Fruit fly (Drosophila melanogaster): ENCODE results near the gene AdamTS-A.

AdamTS-A gene

dm6 chr3R:15437458-15438414, 38.3 kb downstream of the AdamTS-A start:
- TF ChIP-seq Pif1A (GFP tag; optimal IDR thresholded peaks at IDR 0.05) = no peak
- TF ChIP-seq Ets98B (GFP tag; IDR thresholded peaks at IDR 0.05) = no peak
- no peak for TF ChIP-seq CG13204 (GFP tag; optimal IDR thresholded peaks at IDR 0.05)
- peak; percentile 23 for TF ChIP-seq Snoo (tag; optimal IDR thresholded peaks at IDR 0.05)
- no peak for TF ChIP-seq CG32121 (GFP tag; IDR thresholded peaks at IDR 0.05)
- no peak for TF ChIP-seq CG8159 (tag; optimal IDR thresholded peaks at IDR 0.05)
- TF ChIP-seq CG14655 (GFP tag; optimal IDR thresholded peaks at IDR 0.05) = peak; percentile 20
- TF ChIP-seq CG34367 (tag; optimal IDR thresholded peaks at IDR 0.05) = no peak
- TF ChIP-seq D1 (tag; optimal IDR thresholded peaks at IDR 0.05) = peak; percentile 87
- no peak for TF ChIP-seq rn (GFP tag; IDR thresholded peaks at IDR 0.05)
- no peak for TF ChIP-seq CG17806 (tag; optimal IDR thresholded peaks at IDR 0.05)
- TF ChIP-seq Pif1B (GFP tag; optimal IDR thresholded peaks at IDR 0.05) = no peak
- TF ChIP-seq fd96Ca (GFP tag; IDR thresholded peaks at IDR 0.05) = no peak
- peak; percentile 29; the same call in 1 of the 3 replicates for TF ChIP-seq CG4496 (GFP tag; IDR thresholded peaks at IDR 0.05)

- TF ChIP-seq CG17806 (tag; optimal IDR thresholded peaks at IDR 0.05) = no peak
- TF ChIP-seq CG34367 (tag; optimal IDR thresholded peaks at IDR 0.05) = no peak
- TF ChIP-seq gl (tag; optimal IDR thresholded peaks at IDR 0.05) = no peak
- no peak for TF ChIP-seq CG10348 (GFP tag; IDR thresholded peaks at IDR 0.05)
- TF ChIP-seq D1 (tag; optimal IDR thresholded peaks at IDR 0.05) = no peak
- no peak for TF ChIP-seq rn (GFP tag; IDR thresholded peaks at IDR 0.05)
- no peak for TF ChIP-seq Snoo (tag; optimal IDR thresholded peaks at IDR 0.05)
- TF ChIP-seq Pif1A (GFP tag; optimal IDR thresholded peaks at IDR 0.05) = no peak
- TF ChIP-seq CG4496 (GFP tag; IDR thresholded peaks at IDR 0.05) = no peak
- no peak for TF ChIP-seq CG32121 (GFP tag; IDR thresholded peaks at IDR 0.05)
- TF ChIP-seq CG8159 (tag; optimal IDR thresholded peaks at IDR 0.05) = no peak
- no peak for TF ChIP-seq Pif1B (GFP tag; optimal IDR thresholded peaks at IDR 0.05)
- no peak for TF ChIP-seq CG9948 (tag; optimal IDR thresholded peaks at IDR 0.05)
Measured at dm6 chr3R:15436799-15437198, 39.2 kb downstream of the AdamTS-A start.

- TF ChIP-seq CG4496 (GFP tag; IDR thresholded peaks at IDR 0.05) (0 out of 3 replicates have a peak, but pooled peaks have one; percentile 30), CG8159 (tag; optimal IDR thresholded peaks at IDR 0.05) (no peak), EcR (GFP tag; optimal IDR thresholded peaks at IDR 0.05) (no peak)
Measured at dm6 chr3R:15434676-15435075, 41.3 kb downstream of the AdamTS-A start, which contains the start of gene CG6118. CG6118 (minus strand) TSS chr3R:15434738.

- TF ChIP-seq CG8159 (tag; optimal IDR thresholded peaks at IDR 0.05) = no peak
- no peak for TF ChIP-seq CG17806 (tag; optimal IDR thresholded peaks at IDR 0.05)
Measured at dm6 chr3R:15433340-15433945, 42.5 kb downstream of the AdamTS-A start.

- no peak for TF ChIP-seq CG10348 (GFP tag; IDR thresholded peaks at IDR 0.05)
- no peak for TF ChIP-seq CG34367 (tag; optimal IDR thresholded peaks at IDR 0.05)
- TF ChIP-seq Ets98B (GFP tag; IDR thresholded peaks at IDR 0.05) = no peak
- no peak for TF ChIP-seq rn (GFP tag; IDR thresholded peaks at IDR 0.05)
- no peak for TF ChIP-seq CG17806 (tag; optimal IDR thresholded peaks at IDR 0.05)
- TF ChIP-seq Pif1A (GFP tag; optimal IDR thresholded peaks at IDR 0.05) = no peak
- no peak for TF ChIP-seq CG15710 (tag; optimal IDR thresholded peaks at IDR 0.05)
- no peak for TF ChIP-seq CG8159 (tag; optimal IDR thresholded peaks at IDR 0.05)
- TF ChIP-seq CG32121 (GFP tag; IDR thresholded peaks at IDR 0.05) = no peak
- TF ChIP-seq gl (tag; optimal IDR thresholded peaks at IDR 0.05) = no peak
- no peak for TF ChIP-seq D1 (tag; optimal IDR thresholded peaks at IDR 0.05)
- TF ChIP-seq CG14655 (GFP tag; optimal IDR thresholded peaks at IDR 0.05) = no peak
- no peak for TF ChIP-seq CG4496 (GFP tag; IDR thresholded peaks at IDR 0.05)
- TF ChIP-seq Pif1B (GFP tag; optimal IDR thresholded peaks at IDR 0.05) = no peak
- TF ChIP-seq CG8301 (tag; optimal IDR thresholded peaks at IDR 0.05) = no peak
- TF ChIP-seq fd96Ca (GFP tag; IDR thresholded peaks at IDR 0.05) = no peak
Measured at dm6 chr3R:15431142-15431541, 44.9 kb downstream of the AdamTS-A start.

- TF ChIP-seq EcR (GFP tag; optimal IDR thresholded peaks at IDR 0.05) = no peak
- TF ChIP-seq CG4496 (GFP tag; IDR thresholded peaks at IDR 0.05) = no peak
- TF ChIP-seq CG13204 (GFP tag; optimal IDR thresholded peaks at IDR 0.05) = no peak
- no peak for TF ChIP-seq CG32121 (GFP tag; IDR thresholded peaks at IDR 0.05)
- TF ChIP-seq CG34367 (tag; optimal IDR thresholded peaks at IDR 0.05) = no peak
- no peak for TF ChIP-seq D1 (tag; optimal IDR thresholded peaks at IDR 0.05)
- no peak for TF ChIP-seq gl (tag; optimal IDR thresholded peaks at IDR 0.05)
- TF ChIP-seq CG8159 (tag; optimal IDR thresholded peaks at IDR 0.05) = no peak
- TF ChIP-seq Pif1B (GFP tag; optimal IDR thresholded peaks at IDR 0.05) = no peak
- no peak for TF ChIP-seq CG14655 (GFP tag; optimal IDR thresholded peaks at IDR 0.05)
- no peak for TF ChIP-seq CG9948 (tag; optimal IDR thresholded peaks at IDR 0.05)
- no peak for TF ChIP-seq CG12605 (GFP tag; IDR thresholded peaks at IDR 0.05)
- no peak for TF ChIP-seq fd96Ca (GFP tag; IDR thresholded peaks at IDR 0.05)
- no peak for TF ChIP-seq CG10348 (GFP tag; IDR thresholded peaks at IDR 0.05)
- no peak for TF ChIP-seq rn (GFP tag; IDR thresholded peaks at IDR 0.05)
- no peak for TF ChIP-seq Pif1A (GFP tag; optimal IDR thresholded peaks at IDR 0.05)
- no peak for TF ChIP-seq CG8301 (tag; optimal IDR thresholded peaks at IDR 0.05)
Measured at dm6 chr3R:15430349-15430748, 45.6 kb downstream of the AdamTS-A start.
